Worm (Caenorhabditis elegans): ENCODE data around the gene che-12.

Gene che-12

DNA sequence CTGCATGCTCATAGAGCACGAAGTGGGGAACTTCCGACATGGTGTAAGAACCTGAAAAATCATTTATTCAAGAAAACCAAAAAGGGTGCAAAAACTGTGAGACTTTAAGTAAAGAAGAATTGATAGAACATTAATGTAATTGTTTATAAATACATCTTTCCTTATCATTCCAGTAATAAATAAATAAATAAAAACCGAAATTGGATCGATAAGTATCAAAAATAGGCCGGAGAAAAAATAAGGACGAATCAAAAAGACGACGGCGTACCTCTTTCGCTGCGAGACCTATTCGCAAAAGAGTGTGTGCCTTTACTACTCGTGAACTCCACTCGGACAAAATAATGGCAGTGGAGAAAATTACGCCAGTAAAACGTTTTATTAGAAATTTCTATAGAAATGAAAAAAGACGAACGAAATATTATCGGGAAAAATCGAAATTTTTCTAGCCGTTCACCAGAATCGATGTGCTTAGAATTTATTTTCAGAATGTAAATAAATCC lies 45.8 kb upstream of the che-12 start, which contains the start of gene nol-56 (continued):
- TF ChIP-seq sdz-38 (tag; optimal IDR thresholded peaks at IDR 0.05): no peak
- no peak for TF ChIP-seq F37B4.10 (GFP tag; IDR thresholded peaks at IDR 0.05)
- peak; percentile 33 for TF ChIP-seq snpc-1.3 (tag; optimal IDR thresholded peaks at IDR 0.05; ENCODE audit: insufficient read depth)
- no peak for TF ChIP-seq ceh-91 (GFP tag; IDR thresholded peaks at IDR 0.05)
- peak; percentile 65 for TF ChIP-seq ceh-27 (GFP tag; optimal IDR thresholded peaks at IDR 0.05)
- no peak for TF ChIP-seq nhr-90 (tag; optimal IDR thresholded peaks at IDR 0.05)
- TF ChIP-seq ccch-3 (GFP tag; optimal IDR thresholded peaks at IDR 0.05): no peak
- peak; percentile 79 for TF ChIP-seq madf-3 (GFP tag; IDR thresholded peaks at IDR 0.05)
- TF ChIP-seq pha-4 (tag; optimal IDR thresholded peaks at IDR 0.05): no peak
- no peak for TF ChIP-seq C17E4.6 (GFP tag; IDR thresholded peaks at IDR 0.05)
- peak; percentile 71 for TF ChIP-seq lin-40 (tag; optimal IDR thresholded peaks at IDR 0.05)
- TF ChIP-seq Y95B8A.8 (GFP tag; IDR thresholded peaks at IDR 0.05): no peak
- peak; percentile 32; the same call in 1 of the 2 replicates for TF ChIP-seq attf-3 (GFP tag; conservative IDR thresholded peaks at IDR 0.05)
- no peak for TF ChIP-seq T26A5.8 (tag; optimal IDR thresholded peaks at IDR 0.05)
- TF ChIP-seq ceh-58 (GFP tag; IDR thresholded peaks at IDR 0.05): no peak
- peak; percentile 79 for TF ChIP-seq ZK185.1 (tag; optimal IDR thresholded peaks at IDR 0.05; ENCODE audit: poor library complexity, severe bottlenecking)
- no peak for TF ChIP-seq nfya-2 (GFP tag; IDR thresholded peaks at IDR 0.05)
- no peak for TF ChIP-seq ama-1 (optimal IDR thresholded peaks at IDR 0.05)
- TF ChIP-seq ama-1 (GFP tag; optimal IDR thresholded peaks at IDR 0.05): no peak
- no peak for TF ChIP-seq lin-26 (GFP tag; IDR thresholded peaks at IDR 0.05)
- TF ChIP-seq tbp1 (GFP tag; optimal IDR thresholded peaks at IDR 0.05): peak; percentile 47
- TF ChIP-seq ekl-4 (GFP tag; IDR thresholded peaks at IDR 0.05): no peak
- peak; percentile 53 for TF ChIP-seq lsl-1 (GFP tag; optimal IDR thresholded peaks at IDR 0.05)
- TF ChIP-seq die-1 (tag; optimal IDR thresholded peaks at IDR 0.05): no peak
- 0 out of 2 replicates have a peak, but pooled peaks have one; percentile 62 for TF ChIP-seq nfyb-1 (GFP tag; IDR thresholded peaks at IDR 0.05)
- TF ChIP-seq F39B2.1 (GFP tag; IDR thresholded peaks at IDR 0.05): no peak
- TF ChIP-seq let-526 (GFP tag; IDR thresholded peaks at IDR 0.05): 0 out of 2 replicates have a peak, but pooled peaks have one; percentile 25
- TF ChIP-seq chd-7 (tag; optimal IDR thresholded peaks at IDR 0.05): no peak
- TF ChIP-seq athp-1 (tag; optimal IDR thresholded peaks at IDR 0.05): peak; percentile 2
- no peak for TF ChIP-seq F55B11.4 (tag; optimal IDR thresholded peaks at IDR 0.05; ENCODE audit: borderline replicate concordance, insufficient read depth)
- no peak for TF ChIP-seq fkh-3 (tag; optimal IDR thresholded peaks at IDR 0.05)
- no peak for TF ChIP-seq snpc-3.4 (tag; optimal IDR thresholded peaks at IDR 0.05)
- TF ChIP-seq cebp-1 (GFP tag; IDR thresholded peaks at IDR 0.05): no peak
- TF ChIP-seq cebp-1 (tag; optimal IDR thresholded peaks at IDR 0.05): peak; percentile 53
- TF ChIP-seq ets-4 (GFP tag; optimal IDR thresholded peaks at IDR 0.05): no peak
- TF ChIP-seq ztf-26 (tag; optimal IDR thresholded peaks at IDR 0.05): no peak
- TF ChIP-seq let-607 (tag; optimal IDR thresholded peaks at IDR 0.05): peak in 1 of 2 experiments; percentile 60
- TF ChIP-seq lin-54 (GFP tag; optimal IDR thresholded peaks at IDR 0.05): peak; percentile 72
- TF ChIP-seq B0336.3 (GFP tag; IDR thresholded peaks at IDR 0.05): no peak
- TF ChIP-seq F57C9.4 (tag; optimal IDR thresholded peaks at IDR 0.05): no peak
- TF ChIP-seq D2030.7 (GFP tag; IDR thresholded peaks at IDR 0.05): peak; percentile 53
- no peak for TF ChIP-seq F52B5.7 (tag; optimal IDR thresholded peaks at IDR 0.05)
- peak; percentile 78 for TF ChIP-seq mcd-1 (GFP tag; IDR thresholded peaks at IDR 0.05)
- peak; percentile 17 for TF ChIP-seq snpc-4 (GFP tag; optimal IDR thresholded peaks at IDR 0.05)
- peak in 3 of 4 experiments; percentile 41 to 50 (median 48) for TF ChIP-seq snpc-4 (tag; optimal IDR thresholded peaks at IDR 0.05)
- peak; percentile 33; the same call in 1 of the 2 replicates for TF ChIP-seq lir-1 (GFP tag; conservative IDR thresholded peaks at IDR 0.05)
- TF ChIP-seq F33H1.4 (GFP tag; IDR thresholded peaks at IDR 0.05): peak; percentile 95
- no peak for TF ChIP-seq cebp-2 (GFP tag; IDR thresholded peaks at IDR 0.05)
- no peak for TF ChIP-seq rec-8 (tag; optimal IDR thresholded peaks at IDR 0.05)

Data from whole organism, young adult.